Worm (Caenorhabditis elegans): ENCODE data around the gene pals-37.

The pals-37 gene

ce11 chrV:12433105-12433504 is 8.2 kb downstream of the pals-37 start:
- no peak for TF ChIP-seq mls-2 (tag; optimal IDR thresholded peaks at IDR 0.05)

- TF ChIP-seq unc-62 (GFP tag; optimal IDR thresholded peaks at IDR 0.05) (no peak), sptf-1 (tag; optimal IDR thresholded peaks at IDR 0.05) (no peak), mls-2 (tag; optimal IDR thresholded peaks at IDR 0.05) (no peak), mep-1 (tag; optimal IDR thresholded peaks at IDR 0.05) (no peak), nhr-76 (tag; optimal IDR thresholded peaks at IDR 0.05) (no peak), elt-3 (tag; optimal IDR thresholded peaks at IDR 0.05) (no peak), ham-2 (GFP tag; optimal IDR thresholded peaks at IDR 0.05) (no peak), pha-4 (tag; optimal IDR thresholded peaks at IDR 0.05) (no peak), drap-1 (GFP tag; optimal IDR thresholded peaks at IDR 0.05) (no peak), lin-32 (GFP tag; optimal IDR thresholded peaks at IDR 0.05) (no peak), unc-39 (tag; optimal IDR thresholded peaks at IDR 0.05) (no peak)
Observed at ce11 chrV:12432111-12432510, 9.2 kb downstream of the pals-37 start, which contains the start of gene C54D10.13. Gene C54D10.13, minus strand, starts transcription at chrV:12432289.

ce11 chrV:12429039-12429438 is 12.3 kb downstream of the pals-37 start, which contains the start of gene C54D10.5:
Gene C54D10.5, plus strand, starts transcription at chrV:12429339.
- TF ChIP-seq unc-62 (GFP tag; optimal IDR thresholded peaks at IDR 0.05) (no peak), snpc-4 (tag; optimal IDR thresholded peaks at IDR 0.05) (no peak), drap-1 (GFP tag; optimal IDR thresholded peaks at IDR 0.05) (no peak), flh-1 (GFP tag; optimal IDR thresholded peaks at IDR 0.05) (no peak), zip-8 (tag; optimal IDR thresholded peaks at IDR 0.05) (no peak), ceh-39 (tag; optimal IDR thresholded peaks at IDR 0.05) (no peak), lsy-2 (tag; optimal IDR thresholded peaks at IDR 0.05) (no peak)

- TF ChIP-seq sem-2 (GFP tag; optimal IDR thresholded peaks at IDR 0.05) (no peak), pha-4 (tag; optimal IDR thresholded peaks at IDR 0.05) (no peak), unc-120 (tag; optimal IDR thresholded peaks at IDR 0.05; ENCODE audit: poor library complexity, severe bottlenecking) (no peak), elt-3 (tag; optimal IDR thresholded peaks at IDR 0.05) (no peak), M03D4.4 (tag; optimal IDR thresholded peaks at IDR 0.05) (no peak), ceh-43 (GFP tag; optimal IDR thresholded peaks at IDR 0.05) (no peak), lsy-2 (tag; optimal IDR thresholded peaks at IDR 0.05) (no peak), snpc-4 (tag; optimal IDR thresholded peaks at IDR 0.05) (no peak), tbx-8 (GFP tag; optimal IDR thresholded peaks at IDR 0.05) (no peak), lin-13 (tag; optimal IDR thresholded peaks at IDR 0.05) (no peak), zip-8 (tag; optimal IDR thresholded peaks at IDR 0.05) (no peak), unc-39 (tag; optimal IDR thresholded peaks at IDR 0.05) (no peak)
Observed at ce11 chrV:12427826-12428225, 13.5 kb downstream of the pals-37 start.

- TF ChIP-seq ces-1 (GFP tag; optimal IDR thresholded peaks at IDR 0.05) (peak; percentile 74), sptf-1 (tag; optimal IDR thresholded peaks at IDR 0.05) (no peak)
Observed at ce11 chrV:12421360-12421759, 20.0 kb downstream of the pals-37 start.

- TF ChIP-seq sem-2 (GFP tag; optimal IDR thresholded peaks at IDR 0.05) (no peak), mep-1 (tag; optimal IDR thresholded peaks at IDR 0.05) (no peak)
Observed at ce11 chrV:12420843-12421242, 20.5 kb downstream of the pals-37 start, which contains the start of gene C54D10.4. Gene C54D10.4, minus strand, starts transcription at chrV:12420943.

- TF ChIP-seq zip-8 (tag; optimal IDR thresholded peaks at IDR 0.05) (no peak), nhr-76 (tag; optimal IDR thresholded peaks at IDR 0.05) (no peak), sem-2 (GFP tag; optimal IDR thresholded peaks at IDR 0.05) (no peak), sptf-1 (tag; optimal IDR thresholded peaks at IDR 0.05) (no peak), flh-1 (GFP tag; optimal IDR thresholded peaks at IDR 0.05) (no peak), lin-13 (tag; optimal IDR thresholded peaks at IDR 0.05) (no peak), ztf-11 (tag; optimal IDR thresholded peaks at IDR 0.05) (no peak), nhr-28 (tag; optimal IDR thresholded peaks at IDR 0.05) (no peak), pha-4 (tag; optimal IDR thresholded peaks at IDR 0.05) (no peak)
Observed at ce11 chrV:12418292-12418691, 23.0 kb downstream of the pals-37 start, which contains the start of gene C54D10.3. Gene C54D10.3, plus strand, starts transcription at chrV:12418592.

ce11 chrV:12417277-12417676 is 24.0 kb downstream of the pals-37 start, which contains the start of gene cdr-3:
Gene cdr-3, minus strand, starts transcription at chrV:12417377.
- TF ChIP-seq nhr-28 (tag; optimal IDR thresholded peaks at IDR 0.05) (no peak), nhr-76 (tag; optimal IDR thresholded peaks at IDR 0.05) (no peak), sptf-1 (tag; optimal IDR thresholded peaks at IDR 0.05) (no peak), blmp-1 (tag; optimal IDR thresholded peaks at IDR 0.05) (no peak), unc-39 (tag; optimal IDR thresholded peaks at IDR 0.05) (no peak), pha-4 (tag; optimal IDR thresholded peaks at IDR 0.05) (no peak), ham-2 (GFP tag; optimal IDR thresholded peaks at IDR 0.05) (no peak), nhr-237 (tag; optimal IDR thresholded peaks at IDR 0.05) (no peak), drap-1 (GFP tag; optimal IDR thresholded peaks at IDR 0.05) (no peak)

All from whole organism, mixed stage, embryonic.